Fruit fly (Drosophila melanogaster) whole organism, embryonic: Measurements from ENCODE around the gene CG15803.

Source experiments
- Atf-2 ChIP-seq: fragments of 200-800 bp; sonication (Bioruptor generic); optimal IDR thresholded peaks from 2 replicates; lab custom pipeline; 2016; ENCODE audit warnings: missing biosample characterization, missing genetic modification characterization
- CG10462 ChIP-seq: fragments of 200-800 bp; sonication (Bioruptor generic); optimal IDR thresholded peaks from 2 replicates; lab custom pipeline; 2016; ENCODE audit warnings: missing biosample characterization, missing genetic modification characterization
- CG10565 ChIP-seq: fragments of 200-800 bp; sonication (Bioruptor generic); optimal IDR thresholded peaks from 3 replicates; lab custom pipeline; 2016; ENCODE audit warnings: missing biosample characterization, mild to moderate bottlenecking, missing genetic modification characterization
- CG11696 ChIP-seq: fragments of 200-800 bp; sonication (Bioruptor generic); IDR thresholded peaks from 2 replicates; pipeline ENCODE4 v1.3.6; 2022; ENCODE audit warnings: missing biosample characterization, missing genetic modification characterization
- CG13894 ChIP-seq: fragments of 200-800 bp; sonication (Bioruptor generic); optimal IDR thresholded peaks from 3 replicates; lab custom pipeline; 2018; ENCODE audit warnings: missing biosample characterization, mild to moderate bottlenecking, missing genetic modification characterization, moderate library complexity
- CG15479 ChIP-seq: fragments of 200-800 bp; sonication (Bioruptor generic); optimal IDR thresholded peaks from 3 replicates; lab custom pipeline; 2019; ENCODE audit warnings: missing biosample characterization, mild to moderate bottlenecking, missing genetic modification characterization, moderate library complexity
- CG17328 ChIP-seq: fragments of 200-800 bp; sonication (Bioruptor generic); IDR thresholded peaks from 2 replicates; pipeline ENCODE4 v1.3.6; 2022; ENCODE audit warnings: missing biosample characterization, missing genetic modification characterization
- CG1792 ChIP-seq: fragments of 200-800 bp; sonication (Bioruptor generic); optimal IDR thresholded peaks from 2 replicates; lab custom pipeline; 2016; ENCODE audit warnings: missing biosample characterization, missing genetic modification characterization
- CG31441 ChIP-seq: fragments of 200-800 bp; sonication (Bioruptor generic); IDR thresholded peaks from 2 replicates; pipeline ENCODE4 v1.3.6; 2022; ENCODE audit warnings: missing biosample characterization, missing genetic modification characterization
- CG32767 ChIP-seq: fragments of 200-800 bp; sonication (Bioruptor generic); IDR thresholded peaks from 2 replicates; pipeline ENCODE4 v1.3.6; 2022; ENCODE audit warnings: missing biosample characterization, missing genetic modification characterization
- CG3995 ChIP-seq: fragments of 200-800 bp; sonication (Bioruptor generic); optimal IDR thresholded peaks from 3 replicates; lab custom pipeline; 2016; ENCODE audit warnings: missing biosample characterization, missing genetic modification characterization
- CG4404 ChIP-seq: fragments of 200-800 bp; sonication (Bioruptor generic); IDR thresholded peaks from 2 replicates; pipeline ENCODE4 v1.3.6; 2022; ENCODE audit warnings: missing biosample characterization, missing genetic modification characterization
- CG4617 ChIP-seq: fragments of 200-800 bp; sonication (Bioruptor generic); optimal IDR thresholded peaks from 3 replicates; lab custom pipeline; 2016; ENCODE audit warnings: missing biosample characterization, missing genetic modification characterization, borderline replicate concordance
- CG5245 ChIP-seq: fragments of 200-800 bp; sonication (Bioruptor generic); optimal IDR thresholded peaks from 3 replicates; lab custom pipeline; 2016; ENCODE audit warnings: missing biosample characterization, missing genetic modification characterization
- CG9817 ChIP-seq: fragments of 200-800 bp; sonication (Bioruptor generic); optimal IDR thresholded peaks from 2 replicates; lab custom pipeline; 2018; ENCODE audit warnings: missing biosample characterization, mild to moderate bottlenecking, missing genetic modification characterization, moderate library complexity
- D ChIP-seq, 2 experiments: fragments of 200-800 bp in 1 of 2; fragments of >200 bp in 1 of 2; sonication (Bioruptor generic) in 1 of 2; optimal IDR thresholded peaks; 2 replicates in 1 of 2; 3 replicates in 1 of 2; lab custom pipeline; 2017; ENCODE audit warnings: mild to moderate bottlenecking in 1 of 2, missing biosample characterization in 1 of 2, missing genetic modification characterization in 1 of 2, missing genetic modification reagents in 1 of 2
- E2f2 ChIP-seq: fragments of 200-800 bp; sonication (Bioruptor generic); IDR thresholded peaks from 2 replicates; pipeline ENCODE4 v1.3.6; 2022; ENCODE audit warnings: missing biosample characterization, missing genetic modification characterization
- Fer3 ChIP-seq: fragments of 200-800 bp; sonication (Bioruptor generic); optimal IDR thresholded peaks from 2 replicates; lab custom pipeline; 2018; ENCODE audit warnings: missing biosample characterization, mild to moderate bottlenecking, missing genetic modification characterization, moderate library complexity
- Gug ChIP-seq: fragments of 200-800 bp; sonication (Bioruptor generic); IDR thresholded peaks from 4 replicates; pipeline ENCODE4 v1.3.6; 2022; ENCODE audit warnings: missing biosample characterization, missing genetic modification characterization
- HmgD ChIP-seq: fragments of 200-800 bp; sonication (Bioruptor generic); optimal IDR thresholded peaks from 3 replicates; lab custom pipeline; 2016; ENCODE audit warnings: missing biosample characterization, missing genetic modification characterization
- MBD-R2 ChIP-seq: fragments of 200-800 bp; sonication (Bioruptor generic); IDR thresholded peaks from 2 replicates; pipeline ENCODE4 v1.3.6; 2022; ENCODE audit warnings: missing biosample characterization, missing genetic modification characterization
- MESR4 ChIP-seq: fragments of 200-800 bp; sonication (Bioruptor generic); optimal IDR thresholded peaks from 2 replicates; lab custom pipeline; 2018; ENCODE audit warnings: missing biosample characterization, mild to moderate bottlenecking, missing genetic modification characterization, moderate library complexity
- Mrtf ChIP-seq: fragments of 200-800 bp; sonication (Bioruptor generic); IDR thresholded peaks from 3 replicates; pipeline ENCODE4 v1.3.6; 2022; ENCODE audit warnings: missing biosample characterization, missing genetic modification characterization
- NK7.1 ChIP-seq: fragments of 200-800 bp; sonication (Bioruptor generic); optimal IDR thresholded peaks from 3 replicates; lab custom pipeline; 2016; ENCODE audit warnings: missing biosample characterization, missing genetic modification characterization
- Opbp ChIP-seq: fragments of 200-800 bp; sonication (Bioruptor generic); IDR thresholded peaks from 3 replicates; pipeline ENCODE4 v1.3.6; 2022; ENCODE audit warnings: missing biosample characterization, missing genetic modification characterization; ENCODE audit not compliant: partially characterized antibody
- PHDP ChIP-seq: fragments of 200-800 bp; sonication (Bioruptor generic); optimal IDR thresholded peaks from 3 replicates; lab custom pipeline; 2018; ENCODE audit warnings: missing biosample characterization, mild to moderate bottlenecking, missing genetic modification characterization, moderate library complexity
- Sry-β ChIP-seq: fragments of 200-800 bp; sonication (Bioruptor generic); optimal IDR thresholded peaks from 2 replicates; lab custom pipeline; 2018; ENCODE audit warnings: missing biosample characterization, mild to moderate bottlenecking, missing genetic modification characterization, moderate library complexity
- Ssrp ChIP-seq: fragments of 200-800 bp; sonication (Bioruptor generic); optimal IDR thresholded peaks from 2 replicates; lab custom pipeline; 2018; ENCODE audit warnings: missing biosample characterization, mild to moderate bottlenecking, missing genetic modification characterization, moderate library complexity
- Xbp1 ChIP-seq: fragments of 200-800 bp; sonication (Bioruptor generic); optimal IDR thresholded peaks from 3 replicates; lab custom pipeline; 2016; ENCODE audit warnings: missing biosample characterization, mild to moderate bottlenecking, missing genetic modification characterization
- Xrp1 ChIP-seq: fragments of 200-800 bp; sonication (Bioruptor generic); IDR thresholded peaks from 2 replicates; pipeline ENCODE4 v1.3.6; 2022; ENCODE audit warnings: missing biosample characterization, missing genetic modification characterization
- cato ChIP-seq: fragments of 200-800 bp; sonication (Bioruptor generic); optimal IDR thresholded peaks from 2 replicates; lab custom pipeline; 2016; ENCODE audit warnings: missing biosample characterization, missing genetic modification characterization, borderline replicate concordance
- dmrt11E ChIP-seq: fragments of 200-800 bp; sonication (Bioruptor generic); optimal IDR thresholded peaks from 3 replicates; lab custom pipeline; 2018; ENCODE audit warnings: missing biosample characterization, mild to moderate bottlenecking, missing genetic modification characterization, moderate library complexity
- ewg ChIP-seq: fragments of 200-800 bp; sonication (Bioruptor generic); optimal IDR thresholded peaks from 3 replicates; lab custom pipeline; 2017; ENCODE audit warnings: mild to moderate bottlenecking, missing biosample characterization, missing genetic modification reagents, missing genetic modification characterization
- exex ChIP-seq: fragments of 200-800 bp; sonication (Bioruptor generic); optimal IDR thresholded peaks from 4 replicates; lab custom pipeline; 2018; ENCODE audit warnings: missing biosample characterization, mild to moderate bottlenecking, missing genetic modification characterization, moderate library complexity
- onecut ChIP-seq: fragments of 200-800 bp; sonication (Bioruptor generic); IDR thresholded peaks from 2 replicates; pipeline ENCODE4 v1.3.6; 2022; ENCODE audit warnings: missing biosample characterization, missing genetic modification characterization
- otp ChIP-seq: fragments of 200-800 bp; sonication (Bioruptor generic); IDR thresholded peaks from 3 replicates; pipeline ENCODE4, ENCODE4 v1.3.6; 2022; ENCODE audit warnings: missing biosample characterization, missing genetic modification characterization
- pfk ChIP-seq: fragments of 200-800 bp; sonication (Bioruptor generic); optimal IDR thresholded peaks from 2 replicates; lab custom pipeline; 2018; ENCODE audit warnings: missing biosample characterization, mild to moderate bottlenecking, missing genetic modification characterization, moderate library complexity
- prd ChIP-seq, 3 experiments: fragments of >200 bp in 2 of 3; fragments of 200-800 bp in 1 of 3; sonication (Bioruptor generic) in 1 of 3; optimal IDR thresholded peaks in 2 of 3; IDR thresholded peaks in 1 of 3; 2 replicates in 2 of 3; 3 replicates in 1 of 3; pipeline versions ENCODE4 v1.3.6 to Lab custom; 2017 to 2022; ENCODE audit warnings: missing biosample characterization in 1 of 3, missing genetic modification characterization in 1 of 3
- row ChIP-seq: fragments of 200-800 bp; sonication (Bioruptor generic); IDR thresholded peaks from 3 replicates; pipeline ENCODE4 v1.3.6; 2022; ENCODE audit warnings: missing biosample characterization, missing genetic modification characterization
- shn ChIP-seq: fragments of 200-800 bp; sonication (Bioruptor generic); optimal IDR thresholded peaks from 3 replicates; lab custom pipeline; 2016; ENCODE audit warnings: missing biosample characterization, missing genetic modification characterization
- slou ChIP-seq: fragments of 200-800 bp; sonication (Bioruptor generic); optimal IDR thresholded peaks from 3 replicates; lab custom pipeline; 2016; ENCODE audit warnings: missing biosample characterization, missing genetic modification characterization
- stc ChIP-seq: fragments of 200-800 bp; sonication (Bioruptor generic); IDR thresholded peaks from 2 replicates; pipeline ENCODE4 v1.3.6; 2022; ENCODE audit warnings: missing biosample characterization, missing genetic modification characterization
- vvl ChIP-seq: fragments of 200-800 bp; sonication (Bioruptor generic); IDR thresholded peaks from 2 replicates; pipeline ENCODE4 v1.3.6; 2022; ENCODE audit warnings: missing biosample characterization, missing genetic modification characterization

Gene CG15803

DNA sequence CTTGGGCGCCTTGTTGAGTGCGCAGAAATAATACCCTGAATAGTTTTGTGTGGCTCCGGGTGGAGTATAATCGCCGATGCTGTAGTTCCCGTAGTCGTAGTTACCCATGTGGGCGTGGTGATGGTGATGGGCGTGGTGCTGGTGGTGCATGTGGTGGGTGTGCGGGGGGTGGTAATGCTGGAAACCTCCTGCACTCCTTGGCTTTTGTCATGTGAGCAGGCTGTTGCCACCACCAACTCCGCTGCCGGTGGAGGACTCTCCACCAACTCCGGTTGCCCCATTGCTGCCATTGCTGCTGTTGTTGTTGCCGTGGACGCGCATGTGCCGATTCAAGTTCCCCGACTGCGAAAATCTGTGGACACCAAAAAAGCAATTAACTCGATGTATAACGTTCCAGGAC is 8.1 kb upstream of the CG15803 start (continued):
- no peak for TF ChIP-seq dmrt11E (tag; lab: Kevin White, UChicago)
- TF ChIP-seq otp (GFP tag; lab: Robert Waterston, UW) = no peak
- no peak for TF ChIP-seq CG13894 (tag; lab: Kevin White, UChicago)
- peak; percentile 67 for TF ChIP-seq ewg

DNA sequence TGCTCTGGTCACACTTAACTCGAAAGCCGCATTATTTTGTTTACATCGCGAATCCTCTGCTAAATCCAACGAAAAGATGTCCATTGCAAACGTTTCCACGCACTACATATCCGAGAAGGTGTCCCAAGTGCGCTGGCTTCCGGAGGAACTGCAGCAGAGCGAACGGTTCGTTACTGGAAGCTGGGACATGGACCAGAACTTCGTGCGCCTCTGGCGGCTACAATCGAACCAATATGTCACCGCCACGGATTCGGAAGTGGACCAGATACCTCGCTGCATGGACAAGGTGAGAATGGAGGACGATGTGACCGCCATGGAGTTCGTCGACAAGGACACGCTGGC is 6.1 kb upstream of the CG15803 start:
- TF ChIP-seq CG9817 (tag; lab: Kevin White, UChicago) (no peak), CG17328 (GFP tag; lab: Robert Waterston, UW) (0 out of 2 replicates have a peak, but pooled peaks have one; percentile 3), CG10462 (no peak), cato (GFP tag; lab: Kevin White, UChicago) (no peak), Gug (GFP tag; lab: Robert Waterston, UW) (no peak), row (GFP tag; lab: Robert Waterston, UW) (no peak), prd (optimal IDR thresholded peaks at IDR 0.05; lab: Kevin White, UChicago) (no peak), prd (GFP tag; IDR thresholded peaks at IDR 0.05; lab: Robert Waterston, UW) (no peak), vvl (GFP tag; lab: Robert Waterston, UW) (no peak), CG32767 (GFP tag; lab: Robert Waterston, UW) (no peak), CG31441 (GFP tag; lab: Robert Waterston, UW) (no peak), pfk (GFP tag; lab: Kevin White, UChicago) (no peak), CG4404 (0 out of 2 replicates have a peak, but pooled peaks have one; percentile 1), D (optimal IDR thresholded peaks at IDR 0.05; lab: Kevin White, UChicago) (peak; percentile 55), D (GFP tag; optimal IDR thresholded peaks at IDR 0.05; lab: Kevin White, UChicago) (no peak), Xbp1 (GFP tag; lab: Kevin White, UChicago) (no peak), CG10565 (no peak), CG5245 (GFP tag; lab: Kevin White, UChicago) (no peak), CG3995 (GFP tag; lab: Kevin White, UChicago) (no peak), MBD-R2 (GFP tag; lab: Robert Waterston, UW) (peak; percentile 81), PHDP (tag; lab: Kevin White, UChicago) (no peak), E2f2 (no peak), Ssrp (tag; lab: Kevin White, UChicago) (no peak), MESR4 (GFP tag; lab: Kevin White, UChicago) (peak; percentile 38), slou (GFP tag; lab: Kevin White, UChicago) (no peak), CG15479 (GFP tag; lab: Kevin White, UChicago) (no peak), Mrtf (GFP tag; lab: Robert Waterston, UW) (no peak), shn (GFP tag; lab: Kevin White, UChicago) (no peak), onecut (GFP tag; lab: Robert Waterston, UW) (no peak), NK7.1 (no peak), stc (GFP tag; lab: Robert Waterston, UW) (no peak), Opbp (no peak), Xrp1 (GFP tag; lab: Robert Waterston, UW) (no peak), exex (tag; lab: Kevin White, UChicago) (no peak), CG1792 (GFP tag; lab: Kevin White, UChicago) (no peak), CG4617 (GFP tag; lab: Kevin White, UChicago) (peak; percentile 23), HmgD (GFP tag; lab: Kevin White, UChicago) (peak; percentile 35), Atf-2 (no peak), Sry-β (no peak), CG11696 (GFP tag; lab: Robert Waterston, UW) (no peak), Fer3 (tag; lab: Kevin White, UChicago) (no peak)
